Worm (Caenorhabditis elegans): ENCODE data around the gene spe-36.

The spe-36 gene

ce11 chrIV:11574331-11574730 lies 17.7 kb downstream of the spe-36 start:
- TF ChIP-seq pha-4 (tag; optimal IDR thresholded peaks at IDR 0.05) = no peak
- no peak for TF ChIP-seq mls-2 (tag; optimal IDR thresholded peaks at IDR 0.05)
- no peak for TF ChIP-seq cnd-1 (tag; optimal IDR thresholded peaks at IDR 0.05)
- no peak for TF ChIP-seq lsy-2 (tag; optimal IDR thresholded peaks at IDR 0.05)
- no peak for TF ChIP-seq tbx-8 (GFP tag; optimal IDR thresholded peaks at IDR 0.05)
- no peak for TF ChIP-seq bed-3 (GFP tag; optimal IDR thresholded peaks at IDR 0.05)
- no peak for TF ChIP-seq nhr-28 (tag; optimal IDR thresholded peaks at IDR 0.05)
- no peak for TF ChIP-seq unc-120 (tag; optimal IDR thresholded peaks at IDR 0.05; ENCODE audit: poor library complexity, severe bottlenecking)
- no peak for TF ChIP-seq mab-5 (tag; optimal IDR thresholded peaks at IDR 0.05)
- no peak for TF ChIP-seq flh-1 (GFP tag; optimal IDR thresholded peaks at IDR 0.05)
- no peak for TF ChIP-seq nhr-12 (tag; optimal IDR thresholded peaks at IDR 0.05)
- TF ChIP-seq unc-39 (tag; optimal IDR thresholded peaks at IDR 0.05) = no peak
- TF ChIP-seq elt-1 (tag; optimal IDR thresholded peaks at IDR 0.05; ENCODE audit: borderline replicate concordance, insufficient read depth) = no peak
- no peak for TF ChIP-seq unc-62 (GFP tag; optimal IDR thresholded peaks at IDR 0.05)
- TF ChIP-seq sem-2 (GFP tag; optimal IDR thresholded peaks at IDR 0.05) = no peak
- TF ChIP-seq ceh-83 (GFP tag; optimal IDR thresholded peaks at IDR 0.05) = no peak
- no peak for TF ChIP-seq lin-32 (GFP tag; optimal IDR thresholded peaks at IDR 0.05)
- no peak for TF ChIP-seq ceh-43 (GFP tag; optimal IDR thresholded peaks at IDR 0.05)

DNA sequence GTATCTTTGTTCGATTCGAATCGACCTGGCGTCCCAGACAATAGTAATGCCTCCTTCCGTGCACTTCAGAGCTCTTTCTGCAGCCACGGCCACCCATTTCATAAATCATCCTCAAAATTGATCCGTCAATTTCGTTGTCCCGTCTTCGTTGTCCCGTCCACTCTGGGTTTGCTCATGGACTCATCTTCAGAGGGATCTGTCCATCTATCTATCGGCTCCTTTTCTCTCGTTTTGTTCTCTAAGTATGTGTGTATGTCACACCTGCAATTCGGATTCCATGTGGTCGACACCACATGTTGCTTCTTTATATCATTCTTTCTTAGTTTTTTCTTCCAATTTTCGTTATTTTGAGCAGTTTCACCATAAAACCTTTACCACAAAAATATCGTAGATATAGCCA lies 19.5 kb downstream of the spe-36 start:
- TF ChIP-seq ham-2 (GFP tag; optimal IDR thresholded peaks at IDR 0.05) (no peak), unc-120 (tag; optimal IDR thresholded peaks at IDR 0.05; ENCODE audit: poor library complexity, severe bottlenecking) (peak; percentile 76), mab-5 (tag; optimal IDR thresholded peaks at IDR 0.05) (peak; percentile 14), unc-62 (GFP tag; optimal IDR thresholded peaks at IDR 0.05) (peak; percentile 74)

DNA sequence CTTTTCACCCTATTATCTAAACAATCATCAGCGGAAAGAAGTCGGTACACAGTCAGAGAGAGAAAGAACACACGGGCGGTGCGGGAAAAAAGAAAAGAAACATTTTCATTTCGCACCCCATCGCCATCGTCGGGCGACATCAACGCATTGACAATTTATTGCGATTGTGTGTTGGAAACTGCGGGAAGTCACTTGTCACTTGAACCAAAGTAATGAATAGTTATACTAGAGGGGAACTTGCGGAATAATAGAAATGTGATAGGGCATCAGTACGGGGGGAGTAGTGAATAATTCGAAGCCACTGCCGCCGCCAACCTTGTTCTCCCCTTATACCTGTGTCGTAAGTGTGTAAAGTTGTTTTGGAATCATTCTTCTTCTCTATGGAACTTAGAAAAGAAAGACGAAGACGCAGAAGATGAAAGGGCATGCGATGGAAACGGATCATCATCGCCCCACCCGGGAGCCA lies 20.7 kb downstream of the spe-36 start:
- TF ChIP-seq nhr-76 (tag; optimal IDR thresholded peaks at IDR 0.05) (no peak), hlh-1 (tag; optimal IDR thresholded peaks at IDR 0.05) (peak; percentile 22), elt-1 (tag; optimal IDR thresholded peaks at IDR 0.05; ENCODE audit: borderline replicate concordance, insufficient read depth) (peak; percentile 5), unc-39 (tag; optimal IDR thresholded peaks at IDR 0.05) (no peak), flh-1 (GFP tag; optimal IDR thresholded peaks at IDR 0.05) (no peak), unc-62 (GFP tag; optimal IDR thresholded peaks at IDR 0.05) (peak; percentile 33), unc-120 (tag; optimal IDR thresholded peaks at IDR 0.05; ENCODE audit: poor library complexity, severe bottlenecking) (peak; percentile 80), zip-8 (tag; optimal IDR thresholded peaks at IDR 0.05) (no peak)

ce11 chrIV:11570200-11570599 lies 21.9 kb downstream of the spe-36 start, which contains the start of gene srgp-1:
srgp-1 (plus strand) TSS chrIV:11570500.
- TF ChIP-seq lin-13 (tag; optimal IDR thresholded peaks at IDR 0.05) = no peak
- no peak for TF ChIP-seq ham-2 (GFP tag; optimal IDR thresholded peaks at IDR 0.05)
- TF ChIP-seq pha-4 (tag; optimal IDR thresholded peaks at IDR 0.05) = no peak
- no peak for TF ChIP-seq blmp-1 (tag; optimal IDR thresholded peaks at IDR 0.05)
- no peak for TF ChIP-seq nhr-28 (tag; optimal IDR thresholded peaks at IDR 0.05)
- no peak for TF ChIP-seq nhr-237 (tag; optimal IDR thresholded peaks at IDR 0.05)
- no peak for TF ChIP-seq tbx-8 (GFP tag; optimal IDR thresholded peaks at IDR 0.05)
- no peak for TF ChIP-seq bed-3 (GFP tag; optimal IDR thresholded peaks at IDR 0.05)
- no peak for TF ChIP-seq ceh-43 (GFP tag; optimal IDR thresholded peaks at IDR 0.05)
- TF ChIP-seq ceh-39 (tag; optimal IDR thresholded peaks at IDR 0.05) = no peak

DNA sequence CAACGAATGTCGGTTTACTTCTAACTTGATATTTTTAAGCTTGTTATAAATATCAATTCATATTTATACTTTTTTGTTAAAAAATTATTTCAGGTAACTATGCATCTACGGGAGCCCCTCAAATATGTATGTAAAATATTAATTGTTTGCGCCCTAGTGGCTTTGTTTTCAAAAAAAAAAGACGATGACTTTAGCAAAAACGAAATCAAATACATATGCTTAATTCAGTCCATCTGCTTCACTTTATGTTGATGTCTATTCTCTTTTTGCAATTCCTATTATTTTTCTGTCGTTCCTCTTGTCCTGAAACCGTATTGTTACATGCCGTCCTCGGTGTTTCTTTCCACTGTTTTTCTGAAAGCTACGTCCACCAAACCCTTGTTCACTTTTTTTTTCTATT lies 22.3 kb downstream of the spe-36 start:
- TF ChIP-seq mab-5 (tag; optimal IDR thresholded peaks at IDR 0.05) = no peak
- TF ChIP-seq cnd-1 (tag; optimal IDR thresholded peaks at IDR 0.05) = no peak
- TF ChIP-seq mls-2 (tag; optimal IDR thresholded peaks at IDR 0.05) = no peak
- no peak for TF ChIP-seq flh-1 (GFP tag; optimal IDR thresholded peaks at IDR 0.05)
- TF ChIP-seq nhr-28 (tag; optimal IDR thresholded peaks at IDR 0.05) = no peak
- no peak for TF ChIP-seq ceh-83 (GFP tag; optimal IDR thresholded peaks at IDR 0.05)
- no peak for TF ChIP-seq nhr-76 (tag; optimal IDR thresholded peaks at IDR 0.05)
- TF ChIP-seq nhr-12 (tag; optimal IDR thresholded peaks at IDR 0.05) = no peak
- TF ChIP-seq nhr-2 (tag; optimal IDR thresholded peaks at IDR 0.05) = no peak
- TF ChIP-seq pha-4 (tag; optimal IDR thresholded peaks at IDR 0.05) = no peak
- TF ChIP-seq sem-2 (GFP tag; optimal IDR thresholded peaks at IDR 0.05) = no peak
- no peak for TF ChIP-seq zip-8 (tag; optimal IDR thresholded peaks at IDR 0.05)
- no peak for TF ChIP-seq lin-13 (tag; optimal IDR thresholded peaks at IDR 0.05)
- no peak for TF ChIP-seq unc-120 (tag; optimal IDR thresholded peaks at IDR 0.05; ENCODE audit: poor library complexity, severe bottlenecking)
- TF ChIP-seq blmp-1 (tag; optimal IDR thresholded peaks at IDR 0.05) = no peak
